Worm (Caenorhabditis elegans) whole organism, early embryonic: ENCODE data around the gene F19B10.1.

ENCODE experiments used
- ama-1 ChIP-seq: fragments of 150-350 bp; optimal IDR thresholded peaks from 2 replicates; lab custom pipeline; 2014
- ceh-13 ChIP-seq: fragments of 200-800 bp; sonication (Bioruptor generic); optimal IDR thresholded peaks from 2 replicates; lab custom pipeline; 2018; ENCODE audit warnings: mild to moderate bottlenecking, missing genetic modification characterization, missing compliant biosample characterization
- ets-7 ChIP-seq: sonication (generic microtip); optimal IDR thresholded peaks from 2 replicates; lab custom pipeline; 2016; ENCODE audit warnings: missing genotype, missing genetic modification characterization, missing compliant biosample characterization
- flt-1 ChIP-seq: fragments of 200-800 bp; sonication (Bioruptor generic); IDR thresholded peaks from 2 replicates; pipeline ENCODE4 v1.3.6; 2022; ENCODE audit warnings: missing genetic modification characterization, missing compliant biosample characterization
- hmbx-1 ChIP-seq: sonication (generic microtip); optimal IDR thresholded peaks from 2 replicates; lab custom pipeline; 2016; ENCODE audit warnings: mild to moderate bottlenecking, missing genetic modification characterization, missing compliant biosample characterization
- tbx-11 ChIP-seq: fragments of 200-800 bp; sonication (Bioruptor generic); IDR thresholded peaks from 2 replicates; pipeline ENCODE4 v1.3.6; 2022; ENCODE audit warnings: missing genetic modification characterization, missing compliant biosample characterization
- tbx-37 ChIP-seq: fragments of 200-800 bp; sonication (Bioruptor generic); conservative IDR thresholded peaks from 2 replicates; pipeline ENCODE4 v1.3.6; 2022; ENCODE audit warnings: missing genetic modification reagents, missing genetic modification characterization, missing compliant biosample characterization
- tra-4 ChIP-seq: sonication (generic microtip); optimal IDR thresholded peaks from 2 replicates; lab custom pipeline; 2017; ENCODE audit warnings: missing genetic modification characterization, missing compliant biosample characterization

ce11 chrII:3669315-3669714 is 13.7 kb upstream of the F19B10.1 start, which contains the start of gene srx-97:
- TF ChIP-seq tra-4 (tag; lab: Kevin White, UChicago) (no peak), ama-1 (no peak), hmbx-1 (no peak), flt-1 (GFP tag; lab: Robert Waterston, UW) (no peak), ceh-13 (no peak), tbx-11 (GFP tag; lab: Robert Waterston, UW) (no peak), tbx-37 (GFP tag; lab: Robert Waterston, UW) (no peak), ets-7 (tag; lab: Kevin White, UChicago) (no peak)
